Worm (Caenorhabditis elegans): ENCODE results near the gene ptp-4A2.

Gene ptp-4A2

ce11 chrX:3944073-3944472 lies 960 bp upstream of the ptp-4A2 start (continued):
- TF ChIP-seq pqm-1 (tag; optimal IDR thresholded peaks at IDR 0.05) (peak; percentile 25), D1046.2 (GFP tag; IDR thresholded peaks at IDR 0.05) (no peak), dmd-6 (GFP tag; IDR thresholded peaks at IDR 0.05) (peak; percentile 72), rbr-2 (tag; optimal IDR thresholded peaks at IDR 0.05) (no peak)

- TF ChIP-seq unc-62 (GFP tag; optimal IDR thresholded peaks at IDR 0.05 in 1 of 2), result peak in 1 of 2 experiments; percentile 82
- TF ChIP-seq unc-62 (tag; optimal IDR thresholded peaks at IDR 0.05), result no peak
- 0 out of 2 replicates have a peak, but pooled peaks have one; percentile 26 for TF ChIP-seq D1046.2 (GFP tag; IDR thresholded peaks at IDR 0.05)
- TF ChIP-seq egl-27 (tag; optimal IDR thresholded peaks at IDR 0.05), result no peak
- no peak for TF ChIP-seq F10B5.3 (tag; optimal IDR thresholded peaks at IDR 0.05)
- no peak for TF ChIP-seq nhr-77 (tag; optimal IDR thresholded peaks at IDR 0.05)
Observed at ce11 chrX:3942267-3942666, 846 bp downstream of the ptp-4A2 start, which contains the start of gene T19D2.13. Gene T19D2.13, minus strand, starts transcription at chrX:3942367.

- TF ChIP-seq zip-11 (GFP tag; IDR thresholded peaks at IDR 0.05), result no peak
Observed at ce11 chrX:3938950-3939349, 4.2 kb downstream of the ptp-4A2 start, which contains the start of gene T19D2.3. Gene T19D2.3, plus strand, starts transcription at chrX:3939250.

ce11 chrX:3937884-3938283 lies 5.2 kb downstream of the ptp-4A2 start:
- TF ChIP-seq ZK337.2 (GFP tag; IDR thresholded peaks at IDR 0.05) (no peak), aha-1 (tag) (peak; percentile 96)

- no peak for TF ChIP-seq mep-1 (tag; optimal IDR thresholded peaks at IDR 0.05)
- TF ChIP-seq zag-1 (tag; optimal IDR thresholded peaks at IDR 0.05), result no peak
- no peak for TF ChIP-seq aly-2 (tag; optimal IDR thresholded peaks at IDR 0.05)
- no peak for TF ChIP-seq nhr-25 (tag; optimal IDR thresholded peaks at IDR 0.05; ENCODE audit: borderline replicate concordance, insufficient read depth)
Observed at ce11 chrX:3937483-3937882, 5.6 kb downstream of the ptp-4A2 start.

- TF ChIP-seq jun-1 (tag; optimal IDR thresholded peaks at IDR 0.05) (no peak), unc-62 (GFP tag; optimal IDR thresholded peaks at IDR 0.05 in 1 of 2) (peak in 1 of 2 experiments; percentile 23), unc-62 (tag; optimal IDR thresholded peaks at IDR 0.05) (no peak)
Observed at ce11 chrX:3932694-3933093, 10.4 kb downstream of the ptp-4A2 start.

- TF ChIP-seq snpc-4 (tag; optimal IDR thresholded peaks at IDR 0.05) (no peak), ceh-28 (tag; optimal IDR thresholded peaks at IDR 0.05) (no peak), mep-1 (tag; optimal IDR thresholded peaks at IDR 0.05) (no peak), cey-2 (tag; optimal IDR thresholded peaks at IDR 0.05; ENCODE audit: borderline replicate concordance, insufficient read depth) (no peak), skn-1 (tag; optimal IDR thresholded peaks at IDR 0.05) (no peak), ama-1 (optimal IDR thresholded peaks at IDR 0.05) (no peak), F37D6.2 (tag; optimal IDR thresholded peaks at IDR 0.05) (no peak), duxl-1 (tag; optimal IDR thresholded peaks at IDR 0.05; ENCODE audit: poor library complexity) (no peak), nhr-237 (tag; optimal IDR thresholded peaks at IDR 0.05) (no peak), gei-8 (GFP tag; optimal IDR thresholded peaks at IDR 0.05) (no peak), madf-5 (GFP tag; IDR thresholded peaks at IDR 0.05) (no peak), ceh-32 (tag; optimal IDR thresholded peaks at IDR 0.05; ENCODE audit: poor library complexity) (no peak), D1046.2 (GFP tag; IDR thresholded peaks at IDR 0.05) (no peak), vab-7 (GFP tag; IDR thresholded peaks at IDR 0.05) (no peak), arid-1 (GFP tag; conservative IDR thresholded peaks at IDR 0.05) (no peak), ceh-44 (GFP tag; IDR thresholded peaks at IDR 0.05) (no peak), lir-3 (tag; optimal IDR thresholded peaks at IDR 0.05) (no peak)
Observed at ce11 chrX:3931350-3931749, 11.8 kb downstream of the ptp-4A2 start, which contains the start of gene adt-3. Gene adt-3, plus strand, starts transcription at chrX:3931650.

All from whole organism, L4 larva.